Fruit fly (Drosophila melanogaster) whole organism, prepupa: Measurements from ENCODE around the gene Tsr1.

Experiments used
- Blimp-1 ChIP-seq: fragments of 200-800 bp; sonication (Bioruptor generic); optimal IDR thresholded peaks from 3 replicates; lab custom pipeline; 2017; ENCODE audit warnings: missing biosample characterization, missing genetic modification characterization, mild to moderate bottlenecking, moderate library complexity, missing genetic modification reagents
- CG10631 ChIP-seq: fragments of 200-800 bp; sonication (Bioruptor generic); optimal IDR thresholded peaks from 2 replicates; lab custom pipeline; 2016; ENCODE audit warnings: missing biosample characterization, missing genetic modification characterization
- CG11294 ChIP-seq: fragments of 200-800 bp; sonication (Bioruptor generic); IDR thresholded peaks from 2 replicates; pipeline ENCODE4 v1.3.6; 2022; ENCODE audit warnings: missing biosample characterization, missing genetic modification characterization
- CG11762 ChIP-seq: fragments of 200-800 bp; sonication (Bioruptor generic); optimal IDR thresholded peaks from 3 replicates; lab custom pipeline; 2016; ENCODE audit warnings: missing biosample characterization, missing genetic modification characterization; ENCODE audit not compliant: insufficient read depth
- CG11902 ChIP-seq: fragments of 200-800 bp; sonication (Bioruptor generic); optimal IDR thresholded peaks from 3 replicates; lab custom pipeline; 2016; ENCODE audit warnings: missing biosample characterization, missing genetic modification characterization
- CG15336 ChIP-seq: fragments of 200-800 bp; sonication (Bioruptor generic); IDR thresholded peaks from 2 replicates; pipeline ENCODE4 v1.3.6; 2022; ENCODE audit warnings: missing biosample characterization, missing genetic modification characterization
- CG3032 ChIP-seq: fragments of 200-800 bp; optimal IDR thresholded peaks from 2 replicates; lab custom pipeline; 2019; ENCODE audit warnings: missing biosample characterization, mild to moderate bottlenecking, missing genetic modification characterization, moderate library complexity
- CG31627 ChIP-seq: fragments of 200-800 bp; sonication (Bioruptor generic); optimal IDR thresholded peaks from 3 replicates; lab custom pipeline; 2016; ENCODE audit warnings: missing biosample characterization, missing genetic modification characterization
- CG4318 ChIP-seq: fragments of 200-800 bp; sonication (Bioruptor generic); optimal IDR thresholded peaks from 3 replicates; lab custom pipeline; 2017; ENCODE audit warnings: missing biosample characterization, mild to moderate bottlenecking, missing genetic modification characterization
- CG6276 ChIP-seq: fragments of 200-800 bp; sonication (Bioruptor generic); optimal IDR thresholded peaks from 2 replicates; lab custom pipeline; 2017; ENCODE audit warnings: missing biosample characterization, mild to moderate bottlenecking, missing genetic modification characterization
- CG6808 ChIP-seq: fragments of 200-800 bp; sonication (Bioruptor generic); optimal IDR thresholded peaks from 3 replicates; lab custom pipeline; 2017; ENCODE audit warnings: missing biosample characterization, missing genetic modification characterization, mild to moderate bottlenecking, moderate library complexity, missing genetic modification reagents
- CG7368 ChIP-seq: fragments of 200-800 bp; sonication (Bioruptor generic); optimal IDR thresholded peaks from 3 replicates; lab custom pipeline; 2016; ENCODE audit warnings: missing biosample characterization, missing genetic modification characterization
- CG8119 ChIP-seq: fragments of 200-800 bp; sonication (Bioruptor generic); IDR thresholded peaks from 3 replicates; pipeline ENCODE4 v1.3.6; 2022; ENCODE audit warnings: missing biosample characterization, missing genetic modification characterization
- CG9139 ChIP-seq: fragments of 200-800 bp; sonication (Bioruptor generic); optimal IDR thresholded peaks from 3 replicates; lab custom pipeline; 2017; ENCODE audit warnings: missing biosample characterization, mild to moderate bottlenecking, missing genetic modification characterization
- Eip75B ChIP-seq: fragments of 200-800 bp; sonication (Bioruptor generic); optimal IDR thresholded peaks from 3 replicates; lab custom pipeline; 2016; ENCODE audit warnings: missing biosample characterization, missing genetic modification characterization
- Eip78C ChIP-seq: fragments of 200-800 bp; sonication (Bioruptor generic); peaks from one replicate; lab custom pipeline; 2016; ENCODE audit warnings: missing biosample characterization, missing genetic modification characterization
- Eip93F ChIP-seq: fragments of 200-800 bp; sonication (Bioruptor generic); optimal IDR thresholded peaks from 2 replicates; lab custom pipeline; 2016; ENCODE audit warnings: missing biosample characterization, mild to moderate bottlenecking, missing genetic modification characterization
- Ets21C ChIP-seq: fragments of 200-800 bp; sonication (Bioruptor generic); optimal IDR thresholded peaks from 3 replicates; lab custom pipeline; 2016; ENCODE audit warnings: missing biosample characterization, missing genetic modification characterization
- Met ChIP-seq: fragments of 200-800 bp; sonication (Bioruptor generic); optimal IDR thresholded peaks from 3 replicates; lab custom pipeline; 2016; ENCODE audit warnings: missing biosample characterization, missing genetic modification characterization
- Smox ChIP-seq: fragments of 200-800 bp; sonication (Bioruptor generic); optimal IDR thresholded peaks from 3 replicates; lab custom pipeline; 2016; ENCODE audit warnings: missing biosample characterization, missing genetic modification characterization
- Sox14 ChIP-seq: fragments of 200-800 bp; sonication (Bioruptor generic); optimal IDR thresholded peaks from 3 replicates; lab custom pipeline; 2016; ENCODE audit warnings: missing biosample characterization, missing genetic modification characterization
- Sox15 ChIP-seq: fragments of 200-800 bp; sonication (Bioruptor generic); optimal IDR thresholded peaks from 3 replicates; lab custom pipeline; 2016; ENCODE audit warnings: missing biosample characterization, missing genetic modification characterization
- achi ChIP-seq: fragments of 200-800 bp; sonication (Bioruptor generic); optimal IDR thresholded peaks from 3 replicates; lab custom pipeline; 2016; ENCODE audit warnings: missing biosample characterization, missing genetic modification characterization
- cyc ChIP-seq: fragments of 200-800 bp; sonication (Bioruptor generic); optimal IDR thresholded peaks from 3 replicates; lab custom pipeline; 2016; ENCODE audit warnings: missing biosample characterization, missing genetic modification characterization
- esn ChIP-seq: fragments of 200-800 bp; sonication (Bioruptor generic); optimal IDR thresholded peaks from 2 replicates; lab custom pipeline; 2016; ENCODE audit warnings: missing biosample characterization, mild to moderate bottlenecking, missing genetic modification characterization, moderate library complexity
- fd59A ChIP-seq: fragments of 200-800 bp; sonication (Bioruptor generic); optimal IDR thresholded peaks from 2 replicates; lab custom pipeline; 2017; ENCODE audit warnings: missing biosample characterization, mild to moderate bottlenecking, missing genetic modification characterization, missing genetic modification reagents
- fd85E ChIP-seq: fragments of 200-800 bp; sonication (Bioruptor generic); optimal IDR thresholded peaks from 3 replicates; lab custom pipeline; 2016; ENCODE audit warnings: missing biosample characterization, missing genetic modification characterization
- fkh ChIP-seq: fragments of 200-800 bp; sonication (Bioruptor generic); optimal IDR thresholded peaks from 3 replicates; lab custom pipeline; 2017; ENCODE audit warnings: missing biosample characterization, mild to moderate bottlenecking, missing genetic modification characterization, moderate library complexity
- salr ChIP-seq, 2 experiments: fragments of 200-800 bp; sonication (Bioruptor generic); optimal IDR thresholded peaks; 3 replicates each; lab custom pipeline; 2016 to 2018; ENCODE audit warnings: missing biosample characterization in 2 of 2, missing genetic modification characterization in 2 of 2, mild to moderate bottlenecking in 1 of 2
- ss ChIP-seq, 2 experiments: fragments of 200-800 bp; sonication (Bioruptor generic); optimal IDR thresholded peaks; 2 replicates in 1 of 2; 3 replicates in 1 of 2; lab custom pipeline; 2017 to 2018; ENCODE audit warnings: mild to moderate bottlenecking in 2 of 2, missing biosample characterization in 2 of 2, missing genetic modification characterization in 2 of 2, moderate library complexity in 1 of 2
- svp ChIP-seq: fragments of 200-800 bp; sonication (Bioruptor generic); peaks from one replicate; lab custom pipeline; 2016; ENCODE audit warnings: missing biosample characterization, missing genetic modification characterization

Tsr1 gene

DNA sequence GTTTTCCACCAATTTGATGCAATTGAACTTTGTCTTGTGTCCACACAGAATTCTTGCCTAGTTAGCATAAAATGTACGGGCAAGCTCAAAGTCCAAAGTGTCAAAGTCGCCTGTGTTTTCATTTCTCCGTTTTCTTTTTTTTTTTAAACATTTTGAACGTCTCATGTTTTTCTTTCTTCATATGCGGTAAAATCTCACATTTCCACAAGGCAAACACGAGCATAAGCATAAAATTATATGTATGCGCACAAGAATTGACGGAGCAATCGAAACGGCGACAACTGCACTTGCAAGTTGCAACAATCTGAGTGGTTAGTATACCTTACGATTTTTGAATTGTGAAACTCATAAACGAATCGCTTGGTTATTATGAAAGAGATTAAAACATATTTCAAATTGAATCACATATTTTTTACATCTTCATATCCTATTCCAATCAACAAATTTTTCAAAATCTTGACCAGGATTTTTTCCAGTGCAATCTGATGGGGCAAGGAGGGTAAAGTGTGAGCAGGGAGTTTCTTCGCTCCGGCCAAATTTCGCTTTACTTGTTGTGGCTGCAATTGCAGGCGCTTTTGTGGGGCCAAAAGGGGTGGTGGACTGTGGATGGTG lies 29.0 kb downstream of the Tsr1 start (continued):
- TF ChIP-seq CG9139 (GFP tag; lab: Kevin White, UChicago) (no peak), Eip75B (GFP tag; lab: Kevin White, UChicago) (peak; percentile 1), Smox (GFP tag; lab: Kevin White, UChicago) (no peak), CG10631 (GFP tag; lab: Kevin White, UChicago) (no peak), fkh (GFP tag; lab: Kevin White, UChicago) (no peak), CG7368 (no peak), CG11294 (GFP tag; lab: Robert Waterston, UW) (peak; percentile 71; the same call in 1 of the 2 replicates), CG6276 (GFP tag; lab: Kevin White, UChicago) (peak; percentile 35), fd59A (GFP tag; lab: Kevin White, UChicago) (no peak), fd85E (GFP tag; lab: Kevin White, UChicago) (no peak), salr (GFP tag; optimal IDR thresholded peaks at IDR 0.05; lab: Kevin White, UChicago) (no peak), svp (GFP tag; lab: Kevin White, UChicago) (no peak), CG4318 (GFP tag; lab: Kevin White, UChicago) (no peak), CG11762 (no peak), Blimp-1 (GFP tag; lab: Kevin White, UChicago) (no peak), CG11902 (no peak)

DNA sequence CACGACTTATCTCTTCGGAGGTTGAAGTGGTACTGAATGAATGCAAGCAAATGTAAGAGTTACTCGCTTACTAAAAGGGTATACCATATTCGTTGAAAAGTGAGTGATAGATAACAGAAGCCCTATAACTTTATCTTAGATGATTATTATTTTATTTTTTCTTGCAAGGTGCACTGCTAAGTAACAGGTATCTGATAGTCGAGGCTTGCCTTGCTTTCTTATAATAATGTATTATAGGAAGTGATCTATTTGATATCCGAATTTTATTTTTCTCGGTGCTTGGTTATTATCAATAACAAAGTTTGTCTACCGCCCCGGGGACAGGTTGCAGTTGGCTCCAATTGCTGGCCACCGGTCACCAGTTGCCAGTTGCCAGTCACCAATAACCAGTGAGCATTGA lies 36.2 kb downstream of the Tsr1 start:
- TF ChIP-seq Sox14 (GFP tag; lab: Kevin White, UChicago) = no peak
- TF ChIP-seq CG3032 = no peak
- TF ChIP-seq CG8119 (GFP tag; lab: Robert Waterston, UW) = no peak
- TF ChIP-seq Blimp-1 (GFP tag; lab: Kevin White, UChicago) = no peak
- TF ChIP-seq CG15336 (GFP tag; lab: Robert Waterston, UW) = no peak
- TF ChIP-seq svp (GFP tag; lab: Kevin White, UChicago) = peak; percentile 2

DNA sequence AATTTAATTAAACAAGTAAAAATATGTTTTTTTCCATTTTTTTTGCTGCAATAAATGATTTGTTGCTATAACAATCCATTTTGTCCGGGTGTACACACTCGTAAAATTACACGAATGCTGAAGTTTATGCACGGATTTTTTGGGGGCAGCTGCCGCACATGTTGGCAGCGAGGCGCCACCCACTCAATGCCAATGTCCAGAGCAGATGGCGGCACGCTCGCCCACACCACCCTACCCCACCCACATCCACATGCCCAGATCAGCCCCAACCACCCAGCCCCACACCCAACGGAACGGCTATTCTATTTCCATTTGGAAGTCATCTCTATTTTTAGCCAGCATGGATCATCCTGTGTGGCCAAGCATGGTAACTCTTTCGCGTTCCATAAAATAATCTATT lies 45.1 kb downstream of the Tsr1 start:
- TF ChIP-seq cyc (GFP tag; lab: Kevin White, UChicago) (no peak), Eip93F (GFP tag; lab: Kevin White, UChicago) (no peak), CG31627 (GFP tag; lab: Kevin White, UChicago) (no peak), Met (GFP tag; lab: Kevin White, UChicago) (no peak), CG9139 (GFP tag; lab: Kevin White, UChicago) (no peak), Ets21C (no peak), Eip78C (GFP tag; lab: Kevin White, UChicago) (no peak), fd59A (GFP tag; lab: Kevin White, UChicago) (no peak), Sox14 (GFP tag; lab: Kevin White, UChicago) (no peak), Smox (GFP tag; lab: Kevin White, UChicago) (no peak), ss (GFP tag; optimal IDR thresholded peaks at IDR 0.05; lab: Kevin White, UChicago) (no peak), achi (GFP tag; lab: Kevin White, UChicago) (no peak), CG11902 (no peak)

dm6 chr3L:21380581-21381175 lies 45.7 kb downstream of the Tsr1 start:
- TF ChIP-seq Eip78C (GFP tag; lab: Kevin White, UChicago) (peak; percentile 65), esn (GFP tag; lab: Kevin White, UChicago) (no peak), svp (GFP tag; lab: Kevin White, UChicago) (peak; percentile 97)

dm6 chr3L:21381746-21382145 lies 46.7 kb downstream of the Tsr1 start:
- TF ChIP-seq Sox15 (GFP tag; lab: Kevin White, UChicago) (no peak), ss (GFP tag; optimal IDR thresholded peaks at IDR 0.05; lab: Kevin White, UChicago) (no peak), CG11294 (GFP tag; lab: Robert Waterston, UW) (no peak), CG6808 (GFP tag; lab: Kevin White, UChicago) (no peak), CG3032 (no peak)
